Worm (Caenorhabditis elegans) whole organism, mixed stage, embryonic: Measurements from ENCODE around the gene Y62E10A.13.
A peak's percentile ranks its signal among the peaks of the same experiment; 100 is the strongest.

ENCODE experiments used
- blmp-1 ChIP-seq: fragments of 150-350 bp; optimal IDR thresholded peaks from 2 replicates; lab custom pipeline; 2014; ENCODE audit warnings: missing biosample characterization, missing genetic modification characterization
- ces-1 ChIP-seq: fragments of 150-350 bp; optimal IDR thresholded peaks from 2 replicates; lab custom pipeline; 2014; ENCODE audit warnings: missing biosample characterization, missing genetic modification reagents, missing genetic modification characterization
- elt-3 ChIP-seq: fragments of 150-350 bp; optimal IDR thresholded peaks from 2 replicates; lab custom pipeline; 2014; ENCODE audit warnings: missing biosample characterization, missing genetic modification characterization
- lin-13 ChIP-seq: fragments of 150-350 bp; optimal IDR thresholded peaks from 2 replicates; lab custom pipeline; 2014; ENCODE audit warnings: missing biosample characterization, missing genetic modification characterization
- lsy-2 ChIP-seq: fragments of 150-350 bp; optimal IDR thresholded peaks from 2 replicates; lab custom pipeline; 2014; ENCODE audit warnings: missing biosample characterization, missing genetic modification characterization
- nhr-12 ChIP-seq: fragments of 150-350 bp; optimal IDR thresholded peaks from 2 replicates; lab custom pipeline; 2014; ENCODE audit warnings: missing biosample characterization, missing genetic modification characterization
- nhr-237 ChIP-seq: fragments of 150-350 bp; optimal IDR thresholded peaks from 2 replicates; lab custom pipeline; 2014; ENCODE audit warnings: missing biosample characterization, missing genetic modification characterization
- ztf-11 ChIP-seq: fragments of 150-350 bp; optimal IDR thresholded peaks from 2 replicates; lab custom pipeline; 2014; ENCODE audit warnings: missing biosample characterization, missing genetic modification characterization

DNA sequence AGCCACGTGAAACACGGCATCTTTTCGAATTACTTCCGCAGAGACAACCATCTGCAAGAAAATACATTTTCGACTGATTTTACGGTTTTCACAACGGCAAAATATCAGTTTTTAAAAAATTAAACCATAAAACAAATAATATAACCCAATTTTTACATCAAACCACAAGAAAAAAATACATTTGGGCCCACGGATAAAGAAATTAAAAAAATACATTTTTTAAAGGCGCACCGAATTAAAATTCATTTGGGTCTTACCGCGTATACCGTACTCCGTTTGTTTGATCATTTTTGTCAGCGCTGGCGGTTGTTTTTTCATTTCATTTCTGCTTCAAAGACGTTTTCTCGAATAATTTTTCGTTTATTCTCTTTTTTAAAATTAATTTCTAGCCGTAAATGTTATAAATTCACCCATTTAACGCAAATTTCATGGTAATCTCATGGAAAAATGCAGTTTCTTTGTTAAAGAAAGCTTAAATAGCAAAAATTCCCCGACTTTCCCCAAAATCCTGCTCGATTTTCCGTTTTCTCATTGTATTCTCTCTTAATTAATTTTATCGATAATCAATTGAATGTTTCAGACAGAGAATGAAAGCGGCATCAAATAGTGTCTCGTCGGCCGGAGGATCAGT, 45.6 kb downstream of the Y62E10A.13 start, which contains the start of the genes rec-8 and mex-5:
- no peak for TF ChIP-seq elt-3 (tag; lab: Kevin White, UChicago)
- no peak for TF ChIP-seq ces-1 (GFP tag; lab: Kevin White, UChicago)
- TF ChIP-seq nhr-12 (tag; lab: Kevin White, UChicago): no peak
- no peak for TF ChIP-seq nhr-237
- no peak for TF ChIP-seq lin-13 (tag; lab: Kevin White, UChicago)
- TF ChIP-seq blmp-1 (tag; lab: Kevin White, UChicago): no peak
- TF ChIP-seq lsy-2: peak; percentile 74
- no peak for TF ChIP-seq ztf-11
